Worm (Caenorhabditis elegans): ENCODE results near the gene drp-1.
A peak's percentile ranks its signal among the peaks of the same experiment; 100 is the strongest.

ce11 chrIV:5506642-5507041, 31.6 kb upstream of the drp-1 start:
- peak; percentile 55 for TF ChIP-seq elt-2 (tag; optimal IDR thresholded peaks at IDR 0.05)
- TF ChIP-seq ama-1 (optimal IDR thresholded peaks at IDR 0.05), result no peak
- no peak for TF ChIP-seq tbx-2 (tag; optimal IDR thresholded peaks at IDR 0.05)
- no peak for TF ChIP-seq pha-4 (tag; optimal IDR thresholded peaks at IDR 0.05)
- TF ChIP-seq ceh-24 (tag; optimal IDR thresholded peaks at IDR 0.05), result no peak

All from whole organism, late embryonic.